Worm (Caenorhabditis elegans): ENCODE data around the gene C01G6.3.

ce11 chrII:9285171-9286025, 15.7 kb downstream of the C01G6.3 start, which contains the start of gene mtrr-1:
- TF ChIP-seq ref-1 (GFP tag; conservative IDR thresholded peaks at IDR 0.05) (no peak), ztf-23 (GFP tag; IDR thresholded peaks at IDR 0.05) (no peak), flt-1 (GFP tag; IDR thresholded peaks at IDR 0.05) (peak; percentile 29; the same call in 1 of the 2 replicates), med-1 (GFP tag; optimal IDR thresholded peaks at IDR 0.05; ENCODE audit: insufficient read depth) (no peak), cog-1 (tag; optimal IDR thresholded peaks at IDR 0.05) (no peak)
